Fruit fly (Drosophila melanogaster): ENCODE results near the gene CycG.

Gene CycG

dm6 chr3R:31616001-31616400 is 3.5 kb upstream of the CycG start, which contains the start of the genes Mnat9 and CG1792 (continued):
- TF ChIP-seq Eip75B (GFP tag; optimal IDR thresholded peaks at IDR 0.05) (peak; percentile 99), pdm3 (GFP tag; optimal IDR thresholded peaks at IDR 0.05) (peak; percentile 100), dac (GFP tag; optimal IDR thresholded peaks at IDR 0.05) (peak; percentile 98), CG6792 (GFP tag; optimal IDR thresholded peaks at IDR 0.05) (peak; percentile 98), Eip93F (GFP tag; optimal IDR thresholded peaks at IDR 0.05) (peak; percentile 97), ss (GFP tag; optimal IDR thresholded peaks at IDR 0.05) (peak; percentile 90 to 95), CG10631 (GFP tag; optimal IDR thresholded peaks at IDR 0.05) (peak; percentile 99), CG6163 (GFP tag; IDR thresholded peaks at IDR 0.05) (peak; percentile 100), CG8319 (GFP tag; optimal IDR thresholded peaks at IDR 0.05) (peak; percentile 99), CG3919 (GFP tag; optimal IDR thresholded peaks at IDR 0.05) (peak; percentile 99), Ets96B (tag; optimal IDR thresholded peaks at IDR 0.05) (peak; percentile 99), CG4318 (GFP tag; optimal IDR thresholded peaks at IDR 0.05) (peak; percentile 99), Sox14 (GFP tag; optimal IDR thresholded peaks at IDR 0.05) (peak; percentile 100), Gug (GFP tag; IDR thresholded peaks at IDR 0.05) (peak; percentile 99), Met (GFP tag; optimal IDR thresholded peaks at IDR 0.05) (peak; percentile 99), CG6808 (GFP tag; optimal IDR thresholded peaks at IDR 0.05) (peak; percentile 92), eg (GFP tag; IDR thresholded peaks at IDR 0.05) (peak; percentile 100), Hr4 (GFP tag; optimal IDR thresholded peaks at IDR 0.05) (peak; percentile 99), Hr39 (GFP tag; optimal IDR thresholded peaks at IDR 0.05) (peak; percentile 99), lz (GFP tag; optimal IDR thresholded peaks at IDR 0.05) (peak; percentile 99), topi (GFP tag; optimal IDR thresholded peaks at IDR 0.05) (peak; percentile 99), CG6854 (GFP tag; optimal IDR thresholded peaks at IDR 0.05) (peak; percentile 94), Hr38 (GFP tag; optimal IDR thresholded peaks at IDR 0.05) (peak; percentile 96), dsx (GFP tag; optimal IDR thresholded peaks at IDR 0.05; ENCODE audit: poor library complexity, severe bottlenecking) (peak; percentile 98), vri (GFP tag; optimal IDR thresholded peaks at IDR 0.05) (peak; percentile 98), CG34406 (GFP tag; optimal IDR thresholded peaks at IDR 0.05) (peak; percentile 99), CG11902 (GFP tag; optimal IDR thresholded peaks at IDR 0.05) (peak; percentile 99), Lpt (GFP tag; optimal IDR thresholded peaks at IDR 0.05) (peak; percentile 99), CG11762 (GFP tag; optimal IDR thresholded peaks at IDR 0.05; ENCODE audit: insufficient read depth) (peak; percentile 98), CG16779 (tag; optimal IDR thresholded peaks at IDR 0.05) (peak; percentile 92), OdsH (GFP tag; optimal IDR thresholded peaks at IDR 0.05) (peak; percentile 100), Blimp-1 (GFP tag; optimal IDR thresholded peaks at IDR 0.05) (peak; percentile 89), CG31627 (GFP tag; optimal IDR thresholded peaks at IDR 0.05) (peak; percentile 99), salr (GFP tag; optimal IDR thresholded peaks at IDR 0.05) (peak; percentile 98 to 99), cyc (GFP tag; optimal IDR thresholded peaks at IDR 0.05) (peak; percentile 99)

- TF ChIP-seq CG32006 (GFP tag; optimal IDR thresholded peaks at IDR 0.05) (peak; percentile 1), salr (GFP tag; optimal IDR thresholded peaks at IDR 0.05) (peak in 1 of 2 experiments; percentile 27), net (GFP tag; optimal IDR thresholded peaks at IDR 0.05) (peak; percentile 42), CG3919 (GFP tag; optimal IDR thresholded peaks at IDR 0.05) (peak; percentile 8), CG11762 (GFP tag; optimal IDR thresholded peaks at IDR 0.05; ENCODE audit: insufficient read depth) (no peak), CG16779 (tag; optimal IDR thresholded peaks at IDR 0.05) (peak; percentile 5), svp (GFP tag) (peak; percentile 84), CG11294 (GFP tag; IDR thresholded peaks at IDR 0.05) (no peak), dac (GFP tag; optimal IDR thresholded peaks at IDR 0.05) (no peak), Eip78C (GFP tag) (peak; percentile 74), CG6854 (GFP tag; optimal IDR thresholded peaks at IDR 0.05) (peak; percentile 19), Sox14 (GFP tag; optimal IDR thresholded peaks at IDR 0.05) (peak; percentile 81), spab (GFP tag; optimal IDR thresholded peaks at IDR 0.05) (peak; percentile 9), CG6808 (GFP tag; optimal IDR thresholded peaks at IDR 0.05) (peak; percentile 25), esn (GFP tag; optimal IDR thresholded peaks at IDR 0.05) (peak; percentile 6), CG3032 (tag; optimal IDR thresholded peaks at IDR 0.05) (peak; percentile 25), CG6792 (GFP tag; optimal IDR thresholded peaks at IDR 0.05) (no peak), lz (GFP tag; optimal IDR thresholded peaks at IDR 0.05) (peak; percentile 13), dsx (GFP tag; optimal IDR thresholded peaks at IDR 0.05; ENCODE audit: poor library complexity, severe bottlenecking) (peak; percentile 84), vri (GFP tag; optimal IDR thresholded peaks at IDR 0.05) (peak; percentile 44), CG10669 (GFP tag; optimal IDR thresholded peaks at IDR 0.05) (peak; percentile 17), Hr38 (GFP tag; optimal IDR thresholded peaks at IDR 0.05) (no peak), CG1621 (tag; optimal IDR thresholded peaks at IDR 0.05) (peak; percentile 63), topi (GFP tag; optimal IDR thresholded peaks at IDR 0.05) (no peak), CG6163 (GFP tag; IDR thresholded peaks at IDR 0.05) (no peak), Lpt (GFP tag; optimal IDR thresholded peaks at IDR 0.05) (peak; percentile 52), CG6276 (GFP tag; optimal IDR thresholded peaks at IDR 0.05) (peak; percentile 31)
Observed at dm6 chr3R:31610639-31611594, 1.5 kb downstream of the CycG start, which contains the start of gene Med. Med (plus strand) TSS chr3R:31611046.
